Fruit fly (Drosophila melanogaster) whole organism, embryonic: ENCODE data around the gene CG5731.

Experiments used
- B-H1 ChIP-seq: fragments of 200-800 bp; sonication (Bioruptor generic); IDR thresholded peaks from 3 replicates; pipeline ENCODE4 v1.3.6; 2022; ENCODE audit warnings: missing biosample characterization, missing genetic modification characterization
- CG10267 ChIP-seq: fragments of 200-800 bp; sonication (Bioruptor generic); optimal IDR thresholded peaks from 2 replicates; lab custom pipeline; 2018; ENCODE audit warnings: missing biosample characterization, mild to moderate bottlenecking, missing genetic modification characterization, moderate library complexity
- CG11093 ChIP-seq: fragments of 200-800 bp; sonication (Bioruptor generic); IDR thresholded peaks from 3 replicates; pipeline ENCODE4 v1.3.6; 2022; ENCODE audit warnings: missing biosample characterization, missing genetic modification characterization
- CG11456 ChIP-seq: fragments of 200-800 bp; sonication (Bioruptor generic); IDR thresholded peaks from 3 replicates; pipeline ENCODE4 v1.3.6; 2022; ENCODE audit warnings: missing biosample characterization, missing genetic modification characterization
- CG12659 ChIP-seq: fragments of 200-800 bp; sonication (Bioruptor generic); optimal IDR thresholded peaks from 3 replicates; lab custom pipeline; 2017; ENCODE audit warnings: mild to moderate bottlenecking, missing biosample characterization, missing genetic modification reagents, missing genetic modification characterization
- CG14710 ChIP-seq: fragments of 200-800 bp; sonication (Bioruptor generic); optimal IDR thresholded peaks from 3 replicates; lab custom pipeline; 2019; ENCODE audit warnings: missing biosample characterization, mild to moderate bottlenecking, missing genetic modification characterization, moderate library complexity
- CG15601 ChIP-seq: fragments of 200-800 bp; sonication (Bioruptor generic); optimal IDR thresholded peaks from 3 replicates; lab custom pipeline; 2019; ENCODE audit warnings: missing biosample characterization, mild to moderate bottlenecking, missing genetic modification characterization, moderate library complexity
- CG15696 ChIP-seq: fragments of 200-800 bp; sonication (Bioruptor generic); optimal IDR thresholded peaks from 2 replicates; lab custom pipeline; 2019; ENCODE audit warnings: missing biosample characterization, mild to moderate bottlenecking, missing genetic modification characterization, moderate library complexity
- CG2712 ChIP-seq: fragments of 200-800 bp; optimal IDR thresholded peaks from 3 replicates; lab custom pipeline; 2019; ENCODE audit warnings: missing biosample characterization, mild to moderate bottlenecking, missing genetic modification characterization, moderate library complexity
- CG30020 ChIP-seq: fragments of 200-800 bp; optimal IDR thresholded peaks from 2 replicates; lab custom pipeline; 2019; ENCODE audit warnings: missing biosample characterization, mild to moderate bottlenecking, missing genetic modification characterization, moderate library complexity
- CG4360 ChIP-seq: fragments of 200-800 bp; sonication (Bioruptor generic); IDR thresholded peaks from 2 replicates; pipeline ENCODE4 v1.3.6; 2022; ENCODE audit warnings: missing biosample characterization, missing genetic modification characterization
- CG4617 ChIP-seq: fragments of 200-800 bp; sonication (Bioruptor generic); optimal IDR thresholded peaks from 3 replicates; lab custom pipeline; 2016; ENCODE audit warnings: missing biosample characterization, missing genetic modification characterization, borderline replicate concordance
- CG4820 ChIP-seq: fragments of 200-800 bp; sonication (Bioruptor generic); optimal IDR thresholded peaks from 3 replicates; lab custom pipeline; 2016; ENCODE audit warnings: missing biosample characterization, missing genetic modification characterization
- CG9797 ChIP-seq: fragments of 200-800 bp; sonication (Bioruptor generic); optimal IDR thresholded peaks from 3 replicates; lab custom pipeline; 2018; ENCODE audit warnings: missing biosample characterization, mild to moderate bottlenecking, missing genetic modification characterization
- CHES-1-like ChIP-seq: fragments of 200-800 bp; sonication (Bioruptor generic); optimal IDR thresholded peaks from 2 replicates; lab custom pipeline; 2016; ENCODE audit warnings: missing biosample characterization, missing genetic modification characterization
- Dp ChIP-seq: fragments of 200-800 bp; sonication (Bioruptor generic); optimal IDR thresholded peaks from 2 replicates; lab custom pipeline; 2018; ENCODE audit warnings: missing biosample characterization, mild to moderate bottlenecking, missing genetic modification characterization, moderate library complexity
- Elba2 ChIP-seq: fragments of 200-800 bp; sonication (Bioruptor generic); optimal IDR thresholded peaks from 3 replicates; lab custom pipeline; 2016; ENCODE audit warnings: missing biosample characterization, missing genetic modification characterization
- Jarid2 ChIP-seq: fragments of 200-800 bp; sonication (Bioruptor generic); optimal IDR thresholded peaks from 3 replicates; lab custom pipeline; 2017; ENCODE audit warnings: mild to moderate bottlenecking, missing biosample characterization, missing genetic modification reagents, missing genetic modification characterization
- MESR4 ChIP-seq: fragments of 200-800 bp; sonication (Bioruptor generic); optimal IDR thresholded peaks from 2 replicates; lab custom pipeline; 2018; ENCODE audit warnings: missing biosample characterization, mild to moderate bottlenecking, missing genetic modification characterization, moderate library complexity
- MTF-1 ChIP-seq: fragments of 200-800 bp; sonication (Bioruptor generic); optimal IDR thresholded peaks from 2 replicates; lab custom pipeline; 2018; ENCODE audit warnings: missing biosample characterization, mild to moderate bottlenecking, missing genetic modification characterization, borderline replicate concordance
- Mad ChIP-seq: fragments of 200-800 bp; sonication (Bioruptor generic); optimal IDR thresholded peaks from 2 replicates; lab custom pipeline; 2016; ENCODE audit warnings: missing biosample characterization, missing genetic modification characterization
- Pdp1 ChIP-seq, 2 experiments: fragments of 200-800 bp; sonication (Bioruptor generic); optimal IDR thresholded peaks; 3 replicates each; lab custom pipeline; 2016; ENCODE audit warnings: missing biosample characterization in 2 of 2, missing genetic modification characterization in 2 of 2, mild to moderate bottlenecking in 1 of 2, moderate library complexity in 1 of 2
- Scr ChIP-seq: fragments of 200-800 bp; sonication (Bioruptor generic); IDR thresholded peaks from 2 replicates; pipeline ENCODE4 v1.3.6; 2022; ENCODE audit warnings: missing biosample characterization, missing genetic modification characterization; ENCODE audit not compliant: partially characterized antibody
- Side ChIP-seq: fragments of 200-800 bp; sonication (Bioruptor generic); optimal IDR thresholded peaks from 2 replicates; lab custom pipeline; 2016; ENCODE audit warnings: missing biosample characterization, missing genetic modification characterization
- Xbp1 ChIP-seq: fragments of 200-800 bp; sonication (Bioruptor generic); optimal IDR thresholded peaks from 3 replicates; lab custom pipeline; 2016; ENCODE audit warnings: missing biosample characterization, mild to moderate bottlenecking, missing genetic modification characterization
- YL-1 ChIP-seq: fragments of 200-800 bp; sonication (Bioruptor generic); optimal IDR thresholded peaks from 3 replicates; lab custom pipeline; 2017; ENCODE audit warnings: missing biosample characterization, mild to moderate bottlenecking, missing genetic modification characterization
- btn ChIP-seq: fragments of 200-800 bp; sonication (Bioruptor generic); optimal IDR thresholded peaks from 2 replicates; lab custom pipeline; 2016; ENCODE audit warnings: missing biosample characterization, missing genetic modification characterization
- ci ChIP-seq: fragments of 200-800 bp; sonication (Bioruptor generic); IDR thresholded peaks from 3 replicates; pipeline ENCODE4 v1.3.6; 2022; ENCODE audit warnings: missing biosample characterization, missing genetic modification characterization
- eve ChIP-seq, 2 experiments: fragments of >200 bp; optimal IDR thresholded peaks; 2 replicates each; lab custom pipeline; 2017; ENCODE audit warnings: missing biosample characterization in 2 of 2, missing genetic modification characterization in 2 of 2
- gfzf ChIP-seq: fragments of 200-800 bp; sonication (Bioruptor generic); optimal IDR thresholded peaks from 2 replicates; lab custom pipeline; 2016; ENCODE audit warnings: missing biosample characterization, mild to moderate bottlenecking, missing genetic modification characterization, moderate library complexity
- inv ChIP-seq: fragments of 200-800 bp; sonication (Bioruptor generic); IDR thresholded peaks from 2 replicates; pipeline ENCODE4 v1.3.6; 2022; ENCODE audit warnings: missing biosample characterization, missing genetic modification characterization; ENCODE audit not compliant: partially characterized antibody
- kah ChIP-seq: fragments of 200-800 bp; sonication (Bioruptor generic); optimal IDR thresholded peaks from 2 replicates; lab custom pipeline; 2018; ENCODE audit warnings: missing biosample characterization, mild to moderate bottlenecking, missing genetic modification characterization
- lbe ChIP-seq: fragments of 200-800 bp; sonication (Bioruptor generic); optimal IDR thresholded peaks from 2 replicates; lab custom pipeline; 2016; ENCODE audit warnings: missing biosample characterization, mild to moderate bottlenecking, missing genetic modification characterization
- nerfin-1 ChIP-seq: fragments of 200-800 bp; sonication (Bioruptor generic); optimal IDR thresholded peaks from 3 replicates; lab custom pipeline; 2019; ENCODE audit warnings: missing biosample characterization, mild to moderate bottlenecking, missing genetic modification characterization, moderate library complexity
- pzg ChIP-seq: fragments of 200-800 bp; sonication (Bioruptor generic); optimal IDR thresholded peaks from 3 replicates; lab custom pipeline; 2018; ENCODE audit warnings: missing biosample characterization, mild to moderate bottlenecking, missing genetic modification characterization, moderate library complexity
- scrt ChIP-seq: fragments of 200-800 bp; sonication (Bioruptor generic); optimal IDR thresholded peaks from 2 replicates; lab custom pipeline; 2018; ENCODE audit warnings: missing biosample characterization, mild to moderate bottlenecking, missing genetic modification characterization, moderate library complexity
- sd ChIP-seq: fragments of 200-800 bp; sonication (Bioruptor generic); optimal IDR thresholded peaks from 3 replicates; lab custom pipeline; 2018; ENCODE audit warnings: missing biosample characterization, mild to moderate bottlenecking, missing genetic modification characterization, moderate library complexity
- stwl ChIP-seq: fragments of 200-800 bp; sonication (Bioruptor generic); optimal IDR thresholded peaks from 3 replicates; lab custom pipeline; 2018; ENCODE audit warnings: missing biosample characterization, mild to moderate bottlenecking, missing genetic modification characterization, moderate library complexity
- trem ChIP-seq: fragments of 200-800 bp; optimal IDR thresholded peaks from 3 replicates; lab custom pipeline; 2019; ENCODE audit warnings: missing biosample characterization, mild to moderate bottlenecking, missing genetic modification characterization, moderate library complexity

Gene CG5731

DNA sequence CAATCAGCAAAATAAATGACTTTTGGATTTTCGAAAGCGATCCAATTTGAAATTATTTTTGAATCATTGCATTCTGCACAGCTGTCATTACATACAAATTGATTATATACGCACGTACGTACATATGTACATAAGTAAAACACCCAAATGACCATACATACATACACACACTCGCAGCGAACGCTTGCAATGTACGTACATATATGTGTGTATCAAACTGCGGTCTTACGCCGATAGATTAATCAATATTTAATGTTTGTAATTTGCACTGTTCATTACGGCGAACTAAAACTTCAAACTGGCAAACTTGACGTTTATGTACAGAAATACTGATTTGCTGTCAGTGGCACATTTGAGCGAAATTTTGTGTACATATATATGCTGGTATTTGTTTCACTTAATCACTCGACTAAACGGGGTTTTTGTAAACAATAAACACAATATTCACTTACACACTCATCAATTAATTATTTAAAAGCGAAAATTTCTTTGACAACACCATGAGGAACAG, 16.7 kb upstream of the CG5731 start (continued):
- no peak for TF ChIP-seq Elba2 (GFP tag; lab: Kevin White, UChicago)
- TF ChIP-seq CG4360 (GFP tag; lab: Robert Waterston, UW), result no peak
- no peak for TF ChIP-seq CG11093 (GFP tag; lab: Robert Waterston, UW)
- TF ChIP-seq CG15696 (tag; lab: Kevin White, UChicago), result no peak
- no peak for TF ChIP-seq CG4820 (GFP tag; lab: Kevin White, UChicago)
- no peak for TF ChIP-seq inv (GFP tag; lab: Robert Waterston, UW)
- no peak for TF ChIP-seq MTF-1 (GFP tag; lab: Kevin White, UChicago)
- TF ChIP-seq Side (GFP tag; lab: Kevin White, UChicago), result no peak
- TF ChIP-seq btn (GFP tag; lab: Kevin White, UChicago), result no peak
- TF ChIP-seq Scr, result no peak
- TF ChIP-seq Jarid2 (GFP tag; lab: Kevin White, UChicago), result no peak
- no peak for TF ChIP-seq CG11456

DNA sequence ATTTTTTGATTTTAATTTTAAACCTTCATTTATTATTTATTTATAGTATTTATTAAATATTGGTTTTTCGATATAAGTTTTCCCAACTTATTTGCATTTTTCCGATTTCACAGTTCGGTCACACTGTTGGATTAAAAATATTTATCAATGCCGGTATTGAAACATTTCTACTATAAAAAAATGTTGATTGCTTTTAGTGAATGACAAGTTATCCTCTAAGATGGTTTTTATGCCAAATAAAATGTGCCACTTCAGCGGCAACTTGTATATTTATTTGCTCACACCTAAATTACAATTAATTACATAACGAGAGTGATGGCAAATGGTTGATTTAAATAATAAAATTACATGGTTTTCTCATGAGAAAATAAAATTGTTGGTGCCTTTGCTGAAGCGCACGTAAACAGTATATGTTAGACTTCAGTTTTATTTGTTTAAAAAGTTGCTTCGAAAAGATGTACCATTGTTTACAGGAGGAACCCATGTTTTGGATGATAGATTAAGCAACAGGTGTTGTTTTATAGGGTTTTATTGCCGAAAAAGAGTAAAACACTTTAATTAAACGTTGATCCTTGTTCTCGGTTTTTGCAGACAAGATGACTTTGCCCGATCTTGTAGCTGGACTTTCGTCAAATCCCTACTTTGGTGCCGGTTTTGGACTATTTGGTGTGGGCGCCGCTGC, 13.1 kb upstream of the CG5731 start, which contains the start of gene Bcs1:
Gene Bcs1 (plus strand): TSS at position 108 of the 682 bp plus-strand sequence.
- peak; percentile 24 for TF ChIP-seq stwl (tag; lab: Kevin White, UChicago)
- TF ChIP-seq B-H1, result no peak
- no peak for TF ChIP-seq CG12659
- peak; percentile 9 for TF ChIP-seq CG10267
- peak; percentile 13 for TF ChIP-seq MESR4
- peak; percentile 62 for TF ChIP-seq lbe
- no peak for TF ChIP-seq CHES-1-like
- peak; percentile 91 for TF ChIP-seq kah (GFP tag; lab: Kevin White, UChicago)
- peak; percentile 15 for TF ChIP-seq CG15601
- peak; percentile 48 for TF ChIP-seq trem (tag; lab: Kevin White, UChicago)
- TF ChIP-seq nerfin-1, result peak; percentile 21
- TF ChIP-seq scrt, result peak; percentile 15
- TF ChIP-seq ci (GFP tag; lab: Robert Waterston, UW), result no peak
- TF ChIP-seq Xbp1 (GFP tag; lab: Kevin White, UChicago), result no peak
- peak; percentile 69 for TF ChIP-seq CG30020 (tag; lab: Kevin White, UChicago)
- TF ChIP-seq YL-1 (GFP tag; lab: Kevin White, UChicago), result peak; percentile 26
- TF ChIP-seq CG2712 (tag; lab: Kevin White, UChicago), result peak; percentile 19
- TF ChIP-seq Pdp1 (GFP tag; optimal IDR thresholded peaks at IDR 0.05; lab: Kevin White, UChicago), result peak in 1 of 2 experiments; percentile 95
- TF ChIP-seq gfzf (GFP tag; lab: Kevin White, UChicago), result peak; percentile 57
- peak; percentile 45 for TF ChIP-seq CG9797
- peak in 1 of 2 experiments; percentile 69 for TF ChIP-seq eve (GFP tag; optimal IDR thresholded peaks at IDR 0.05; lab: Kevin White, UChicago)
- peak; percentile 27 for TF ChIP-seq sd (tag; lab: Kevin White, UChicago)
- TF ChIP-seq pzg (GFP tag; lab: Kevin White, UChicago), result peak; percentile 25
- TF ChIP-seq Dp (GFP tag; lab: Kevin White, UChicago), result peak; percentile 26
- no peak for TF ChIP-seq Mad
- TF ChIP-seq CG14710 (tag; lab: Kevin White, UChicago), result peak; percentile 15
- TF ChIP-seq CG4617 (GFP tag; lab: Kevin White, UChicago), result peak; percentile 8
